Worm (Caenorhabditis elegans) whole organism, L4 larva: Measurements from ENCODE around the gene str-169.

Experiments
- F10B5.3 ChIP-seq: sonication (generic microtip); optimal IDR thresholded peaks from 2 replicates; lab custom pipeline; 2016; ENCODE audit warnings: mild to moderate bottlenecking, missing genetic modification characterization, missing compliant biosample characterization
- Y75B8A.6 ChIP-seq: fragments of 200-800 bp; sonication (Bioruptor generic); IDR thresholded peaks from 2 replicates; pipeline ENCODE4 v1.3.6; 2022; ENCODE audit warnings: missing genetic modification reagents, missing genetic modification characterization, missing compliant biosample characterization
- ZK337.2 ChIP-seq: fragments of 200-800 bp; sonication (Bioruptor generic); IDR thresholded peaks from 2 replicates; pipeline ENCODE4 v1.3.6; 2022; ENCODE audit warnings: missing genetic modification reagents, missing genetic modification characterization, missing compliant biosample characterization
- ceh-28 ChIP-seq: fragments of 150-350 bp; optimal IDR thresholded peaks from 2 replicates; lab custom pipeline; 2014; ENCODE audit warnings: missing biosample characterization, missing genetic modification reagents, missing genetic modification characterization
- cey-2 ChIP-seq: sonication (generic microtip); optimal IDR thresholded peaks from 3 replicates; lab custom pipeline; 2017; ENCODE audit warnings: missing genetic modification characterization, mild to moderate bottlenecking, missing compliant biosample characterization, antibody characterized with exemption, borderline replicate concordance; ENCODE audit not compliant: insufficient read depth
- daf-16 ChIP-seq, 3 experiments: sonication (generic microtip); optimal IDR thresholded peaks; 2 replicates each; lab custom pipeline; 2016 to 2017; ENCODE audit warnings: missing genetic modification characterization in 3 of 3, missing genetic modification reagents in 3 of 3, mild to moderate bottlenecking in 2 of 3, missing compliant biosample characterization in 2 of 3, missing biosample characterization in 1 of 3, moderate library complexity in 1 of 3
- daf-19 ChIP-seq: fragments of 200-800 bp; sonication (Bioruptor generic); conservative IDR thresholded peaks from 2 replicates; pipeline ENCODE4 v1.3.6; 2022; ENCODE audit warnings: missing genetic modification characterization, missing compliant biosample characterization
- dmd-6 ChIP-seq: fragments of 200-800 bp; sonication (Bioruptor generic); IDR thresholded peaks from 2 replicates; pipeline ENCODE4 v1.3.6; 2022; ENCODE audit warnings: missing genetic modification reagents, missing genetic modification characterization, missing compliant biosample characterization
- duxl-1 ChIP-seq: sonication (generic microtip); optimal IDR thresholded peaks from 2 replicates; lab custom pipeline; 2016; ENCODE audit warnings: mild to moderate bottlenecking, missing genetic modification characterization, moderate library complexity, missing compliant biosample characterization; ENCODE audit not compliant: poor library complexity
- hmg-1.1 ChIP-seq: fragments of 200-800 bp; sonication (Bioruptor generic); IDR thresholded peaks from 2 replicates; pipeline ENCODE4 v1.3.6; 2022; ENCODE audit warnings: missing genetic modification reagents, missing genetic modification characterization, missing compliant biosample characterization
- lin-29 ChIP-seq: fragments of 200-800 bp; sonication (Bioruptor generic); IDR thresholded peaks from 2 replicates; pipeline ENCODE4 v1.3.6; 2022; ENCODE audit warnings: missing genetic modification reagents, missing genetic modification characterization, missing compliant biosample characterization
- madf-9 ChIP-seq: fragments of 200-800 bp; sonication (Bioruptor generic); conservative IDR thresholded peaks from 2 replicates; pipeline ENCODE4 v1.3.6; 2022; ENCODE audit warnings: missing genetic modification reagents, missing genetic modification characterization, missing compliant biosample characterization
- mdl-1 ChIP-seq, 2 experiments: fragments of 150-350 bp in 1 of 2; sonication (generic microtip) in 1 of 2; optimal IDR thresholded peaks; 2 replicates each; lab custom pipeline; 2014 to 2017; ENCODE audit warnings: missing biosample characterization in 2 of 2, missing genetic modification characterization in 2 of 2
- nhr-111 ChIP-seq: fragments of 200-800 bp; sonication (Bioruptor generic); optimal IDR thresholded peaks from 2 replicates; lab custom pipeline; 2018; ENCODE audit warnings: mild to moderate bottlenecking, missing genetic modification characterization, missing compliant biosample characterization
- nhr-25 ChIP-seq: sonication (generic microtip); optimal IDR thresholded peaks from 2 replicates; lab custom pipeline; 2017; ENCODE audit warnings: missing genetic modification characterization, mild to moderate bottlenecking, missing compliant biosample characterization, antibody characterized with exemption, moderate library complexity, borderline replicate concordance; ENCODE audit not compliant: insufficient read depth
- nhr-48 ChIP-seq: sonication (generic microtip); optimal IDR thresholded peaks from 2 replicates; lab custom pipeline; 2016; ENCODE audit warnings: mild to moderate bottlenecking, missing genetic modification characterization, missing compliant biosample characterization
- pqm-1 ChIP-seq: sonication (generic microtip); optimal IDR thresholded peaks from 2 replicates; lab custom pipeline; 2017; ENCODE audit warnings: missing biosample characterization, missing genetic modification characterization
- set-16 ChIP-seq: fragments of 200-800 bp; sonication (Bioruptor generic); IDR thresholded peaks from 2 replicates; pipeline ENCODE4 v1.3.6; 2022; ENCODE audit warnings: missing genetic modification reagents, missing genetic modification characterization, missing compliant biosample characterization
- tag-97 ChIP-seq: fragments of 200-800 bp; sonication (Bioruptor generic); IDR thresholded peaks from 2 replicates; pipeline ENCODE4 v1.3.6; 2022; ENCODE audit warnings: missing genetic modification characterization, missing compliant biosample characterization
- unc-130 ChIP-seq: sonication (generic microtip); optimal IDR thresholded peaks from 2 replicates; lab custom pipeline; 2016; ENCODE audit warnings: missing genetic modification reagents, missing genetic modification characterization, missing compliant biosample characterization
- unc-62 ChIP-seq, 3 experiments: fragments of 150-350 bp in 1 of 3; sonication (generic microtip); optimal IDR thresholded peaks in 2 of 3; peaks in 1 of 3; 1 replicate in 1 of 3; 2 replicates in 2 of 3; lab custom pipeline; 2014 to 2017; ENCODE audit warnings: missing biosample characterization in 3 of 3, missing genetic modification characterization in 3 of 3, missing genetic modification reagents in 3 of 3, missing genotype in 1 of 3

Gene str-169

DNA sequence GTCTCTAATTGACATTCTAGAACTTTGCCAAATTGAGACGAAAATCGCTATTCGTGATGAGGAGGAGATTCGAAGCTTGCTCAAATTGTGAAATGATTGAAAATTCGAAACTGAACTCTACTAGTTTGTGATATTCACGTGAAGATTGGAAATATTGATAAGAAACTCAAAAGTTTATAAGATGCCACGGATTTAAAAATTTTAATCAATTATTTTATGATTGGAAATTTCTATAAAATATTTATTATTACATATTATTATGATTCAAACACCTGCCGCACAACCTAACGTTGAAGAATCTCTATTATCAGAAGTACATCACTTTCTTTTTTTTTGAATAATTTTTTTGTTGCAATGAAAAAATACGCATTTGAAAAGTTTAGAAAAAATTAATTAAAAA is 42.7 kb downstream of the str-169 start, which contains the start of gene E03H12.7 (continued):
- no peak for TF ChIP-seq daf-19 (GFP tag; lab: Robert Waterston, UW)
- no peak for TF ChIP-seq cey-2 (tag; lab: Kevin White, UChicago)

DNA sequence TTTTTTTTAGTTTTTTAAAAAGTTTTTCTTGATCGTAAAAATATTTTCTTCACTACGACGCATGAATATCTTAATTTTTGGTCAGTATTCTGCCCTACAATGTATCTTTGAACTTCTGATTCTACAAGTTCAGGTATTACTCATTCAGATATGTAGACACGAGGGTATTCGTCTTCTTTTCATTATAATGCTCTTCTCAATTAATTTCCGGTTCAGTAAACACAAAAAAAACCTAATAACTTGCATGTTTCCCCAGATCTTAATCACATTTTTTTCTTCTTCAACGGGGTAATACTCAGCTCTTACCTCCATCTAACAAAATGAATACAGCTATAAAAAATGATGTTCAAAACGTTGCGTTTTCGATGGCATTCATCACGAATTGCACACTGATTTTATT is 46.2 kb downstream of the str-169 start, which contains the start of gene str-162:
str-162 (plus strand) TSS at position 301 of the 400 bp plus-strand sequence.
- TF ChIP-seq F10B5.3 (no peak), Y75B8A.6 (no peak), set-16 (GFP tag; lab: Robert Waterston, UW) (no peak), unc-62 (GFP tag; optimal IDR thresholded peaks at IDR 0.05 in 1 of 2; lab: Kevin White, UChicago) (peak in 1 of 2 experiments; percentile 13), unc-62 (tag; optimal IDR thresholded peaks at IDR 0.05; lab: Kevin White, UChicago) (no peak), ceh-28 (tag; lab: Kevin White, UChicago) (no peak), lin-29 (no peak), nhr-48 (tag; lab: Kevin White, UChicago) (no peak), daf-16 (GFP tag; optimal IDR thresholded peaks at IDR 0.05; lab: Kevin White, UChicago) (no peak), daf-16 (tag; optimal IDR thresholded peaks at IDR 0.05; lab: Kevin White, UChicago) (no peak), cey-2 (tag; lab: Kevin White, UChicago) (no peak)

DNA sequence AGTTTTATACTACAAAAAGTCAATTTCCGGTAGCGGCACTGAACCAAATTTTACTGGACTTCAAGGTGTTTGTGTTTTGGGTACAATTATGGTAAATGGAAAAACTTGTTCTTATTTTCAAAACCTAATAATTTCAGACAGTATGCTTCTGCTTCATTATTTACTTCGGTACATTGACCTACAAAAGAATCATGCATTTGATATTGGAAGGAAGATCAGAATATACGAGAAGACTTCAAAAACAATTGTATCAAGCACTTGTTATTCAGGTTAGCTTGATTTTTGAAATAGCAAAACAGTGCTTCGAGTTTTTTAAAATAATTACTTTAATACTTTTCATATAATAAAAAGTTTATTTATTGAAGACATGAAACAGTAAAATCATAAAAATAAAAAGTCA is 47.3 kb downstream of the str-169 start:
- TF ChIP-seq unc-62 (GFP tag; optimal IDR thresholded peaks at IDR 0.05 in 1 of 2; lab: Kevin White, UChicago) (peak in 1 of 2 experiments; percentile 96), unc-62 (tag; optimal IDR thresholded peaks at IDR 0.05; lab: Kevin White, UChicago) (no peak), nhr-25 (tag; lab: Kevin White, UChicago) (no peak), hmg-1.1 (GFP tag; lab: Robert Waterston, UW) (no peak)

DNA sequence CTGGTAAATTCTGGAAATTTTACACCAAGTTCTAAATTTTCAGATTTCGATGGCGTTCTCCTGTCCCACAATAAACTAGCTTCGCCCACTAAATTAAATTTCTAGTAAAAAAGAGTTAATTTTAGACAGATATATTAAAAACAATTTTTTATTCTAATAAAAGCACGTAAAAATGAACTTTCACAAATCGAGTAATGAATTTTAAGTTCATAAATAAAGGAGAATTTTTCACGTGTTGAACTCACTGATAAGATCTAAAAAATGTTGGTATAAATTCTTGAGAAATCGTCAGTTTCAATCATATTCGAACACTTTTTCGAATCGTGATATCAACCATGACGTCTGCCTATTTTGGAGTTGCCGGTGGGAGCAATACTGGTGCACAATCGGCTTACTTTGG is 50.0 kb downstream of the str-169 start, which contains the start of gene ssq-2:
ssq-2 (plus strand) TSS at position 301 of the 400 bp plus-strand sequence.
- TF ChIP-seq mdl-1 (tag; optimal IDR thresholded peaks at IDR 0.05; lab: Kevin White, UChicago) (no peak), dmd-6 (no peak), tag-97 (GFP tag; lab: Robert Waterston, UW) (no peak), madf-9 (no peak), nhr-111 (GFP tag; lab: Kevin White, UChicago) (no peak), pqm-1 (tag; lab: Kevin White, UChicago) (no peak), unc-130 (GFP tag; lab: Kevin White, UChicago) (no peak), ZK337.2 (GFP tag; lab: Robert Waterston, UW) (no peak)

DNA sequence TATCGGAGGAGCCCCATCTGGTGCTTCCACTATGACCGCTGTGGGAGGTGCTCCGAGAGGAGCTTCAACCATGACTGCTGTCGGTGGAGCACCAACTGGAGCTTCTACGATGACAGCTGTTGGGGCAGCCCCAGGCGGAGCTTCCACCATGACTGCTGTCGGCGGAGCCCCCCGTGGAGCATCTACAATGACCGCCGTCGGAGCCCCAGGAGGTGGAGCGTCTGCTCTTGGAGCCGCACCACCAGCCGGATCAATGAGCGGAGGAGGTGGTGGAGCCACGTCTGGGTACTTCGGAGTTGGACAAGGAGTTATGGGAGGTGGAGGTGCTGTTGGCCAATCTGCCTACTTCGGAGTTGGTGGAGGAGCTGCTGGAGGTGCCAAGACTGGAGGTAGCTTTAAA is 51.1 kb downstream of the str-169 start:
- TF ChIP-seq set-16 (GFP tag; lab: Robert Waterston, UW) (peak; percentile 94), duxl-1 (tag; lab: Kevin White, UChicago) (no peak)
